Fruit fly (Drosophila melanogaster) ovary, adult (tissue): ENCODE results near the gene Snx6.
A peak's percentile ranks its signal among the peaks of the same experiment; 100 is the strongest.

Source experiments
- CG17801 ChIP-seq: fragments of 200-800 bp; optimal IDR thresholded peaks from 2 replicates; lab custom pipeline; 2019; ENCODE audit warnings: missing biosample characterization, mild to moderate bottlenecking, missing genetic modification characterization, moderate library complexity; ENCODE audit not compliant: partially characterized antibody

Snx6 gene

DNA sequence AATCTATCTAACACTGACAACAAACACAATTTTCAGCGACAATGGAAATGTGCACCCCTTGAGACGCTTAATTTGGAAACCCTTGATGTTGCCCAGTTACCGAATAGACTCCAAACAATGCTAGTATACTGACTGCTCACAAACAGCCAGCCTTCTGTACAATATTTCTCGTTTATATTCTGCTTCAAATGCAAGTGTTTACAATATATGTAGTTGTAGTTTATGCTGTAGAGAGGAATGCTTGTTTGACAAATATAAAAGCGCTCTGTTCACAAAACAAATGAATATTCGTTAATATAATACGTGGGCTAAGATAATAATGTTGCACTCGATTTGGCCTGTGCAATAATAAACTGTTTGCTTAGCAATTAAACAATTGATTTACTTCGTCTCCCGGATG, 2.6 kb downstream of the Snx6 start, which contains the start of gene CG8292:
TSS of gene CG8292 (minus strand) at position 101 of the 400 bp plus-strand sequence.
- no peak for TF ChIP-seq CG17801

DNA sequence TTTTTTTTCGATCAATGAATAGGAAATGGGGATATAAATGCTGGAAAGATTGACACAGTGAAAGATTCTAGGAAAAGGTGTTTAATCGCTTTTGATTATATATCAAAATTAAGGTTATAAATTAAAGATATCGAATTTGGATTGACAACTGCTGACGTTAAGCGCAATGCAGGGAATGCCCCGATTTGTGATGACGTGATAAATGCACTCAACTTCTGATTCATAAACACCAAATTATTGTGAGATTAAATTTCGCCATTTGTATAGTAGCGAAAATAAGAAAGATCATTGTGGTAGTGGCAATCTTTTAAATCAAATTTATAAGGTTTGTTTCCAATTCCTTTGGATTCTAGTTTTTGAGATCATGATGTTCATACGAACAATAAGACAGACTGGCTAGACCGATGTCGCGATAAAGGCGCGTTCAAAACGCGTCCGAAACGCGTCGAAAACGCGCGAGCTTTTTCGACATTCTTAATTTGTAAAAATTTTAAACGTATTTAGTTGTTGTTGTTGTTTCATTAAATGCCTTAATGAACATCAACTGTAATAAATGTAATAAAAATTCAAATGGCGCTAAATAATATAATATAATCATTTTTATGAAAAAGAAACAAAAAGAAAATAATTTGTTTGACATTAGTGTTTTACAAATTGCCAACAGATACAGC, 5.1 kb downstream of the Snx6 start, which contains the start of gene CG8349:
TSS of gene CG8349 (plus strand) at position 657 of the 671 bp plus-strand sequence.
- TF ChIP-seq CG17801 = no peak

DNA sequence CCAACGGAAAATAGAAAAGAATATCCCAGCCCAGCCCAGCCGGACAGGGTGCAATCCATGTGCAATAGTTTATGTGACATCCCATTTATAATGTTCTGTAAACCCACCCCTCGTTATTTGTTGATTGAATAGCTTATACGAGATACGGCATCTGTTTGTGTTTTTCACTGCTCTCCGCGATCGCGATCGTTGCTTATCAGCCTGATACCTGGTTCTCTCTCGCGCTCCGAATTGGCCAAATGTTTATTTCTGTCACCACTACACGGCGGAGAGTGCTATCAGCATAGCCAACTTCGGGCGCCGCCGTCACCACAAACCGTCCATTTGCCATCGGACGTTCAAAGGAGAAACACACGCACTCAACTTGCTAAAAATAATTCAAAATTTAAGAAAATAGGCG, 6.6 kb downstream of the Snx6 start, which contains the start of gene CG8353:
TSS of gene CG8353 (plus strand) at position 59 of the 400 bp plus-strand sequence.
- no peak for TF ChIP-seq CG17801

DNA sequence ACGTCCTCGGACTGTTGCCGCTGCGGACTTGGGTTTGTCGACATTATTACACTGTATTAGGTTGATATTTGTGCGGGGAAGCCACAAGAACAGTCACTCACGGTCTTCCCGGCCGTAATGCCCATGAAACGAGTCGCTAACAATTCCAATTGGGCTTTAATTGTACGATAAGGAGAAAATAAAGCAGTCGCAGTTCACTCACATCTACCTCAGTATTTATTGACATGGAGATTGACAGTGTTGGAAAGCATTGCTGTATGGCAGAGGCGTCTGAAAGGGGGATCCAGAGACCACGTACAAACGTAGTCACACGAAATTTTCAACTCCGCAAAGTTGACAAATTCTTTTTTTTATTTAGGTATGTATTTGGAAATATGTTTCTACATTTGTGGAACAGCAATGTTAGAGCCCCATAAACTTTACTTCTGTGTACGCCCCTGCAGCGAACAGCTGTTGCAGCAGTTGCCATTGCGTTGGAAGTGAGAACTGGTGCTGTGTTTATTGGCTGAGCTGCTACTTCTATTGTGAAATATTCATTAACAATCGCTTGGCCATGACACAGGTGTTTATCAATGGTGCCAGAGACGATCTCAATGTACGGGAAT, 7.8 kb downstream of the Snx6 start, which contains the start of the genes CG8372 and CG8360:
TSS of gene CG8372 (minus strand) at position 237 of the 605 bp plus-strand sequence.
TSS of gene CG8360 (plus strand) at position 294 of the 605 bp plus-strand sequence.
- peak; percentile 98 for TF ChIP-seq CG17801

DNA sequence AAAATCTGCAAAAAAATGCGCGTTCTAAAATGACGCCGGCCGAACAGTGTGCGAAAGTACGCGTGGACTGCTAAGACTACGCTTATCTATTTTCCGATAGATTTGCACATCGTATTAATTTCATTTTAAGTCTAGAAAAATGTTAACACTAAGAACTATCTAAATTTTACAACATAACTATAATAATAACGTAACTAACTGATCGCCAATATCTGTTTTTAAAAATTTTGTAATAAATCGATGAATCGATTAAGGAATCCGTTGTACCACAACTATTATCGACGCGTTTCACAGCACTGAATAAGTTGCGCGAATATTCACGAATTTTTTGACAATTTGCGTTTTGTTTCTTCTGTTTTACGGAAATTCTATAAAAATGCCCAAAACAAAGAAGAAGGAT, 9.5 kb downstream of the Snx6 start, which contains the start of gene Ssb-c31a:
TSS of gene Ssb-c31a (plus strand) at position 278 of the 400 bp plus-strand sequence.
- TF ChIP-seq CG17801 = peak; percentile 78

DNA sequence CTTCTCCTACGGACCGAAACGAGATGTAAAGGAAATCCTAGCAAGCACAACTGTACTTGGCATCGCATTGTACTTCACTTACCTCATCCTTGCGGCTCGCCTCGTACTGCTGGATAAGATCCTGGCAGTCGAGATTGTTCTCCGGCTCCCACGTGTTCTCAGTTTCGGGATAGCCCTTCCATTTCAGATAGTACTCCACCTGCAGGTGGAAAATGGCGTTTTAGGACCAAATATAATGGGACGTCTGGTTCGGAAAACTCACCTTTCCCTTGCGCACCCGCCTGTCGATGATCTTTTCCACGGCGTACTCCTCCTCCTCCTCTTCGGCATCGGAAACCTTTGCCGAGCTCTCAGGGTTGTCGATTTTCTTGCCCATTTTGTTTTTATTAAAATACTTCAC, 10.1 kb downstream of the Snx6 start:
- TF ChIP-seq CG17801 = no peak

DNA sequence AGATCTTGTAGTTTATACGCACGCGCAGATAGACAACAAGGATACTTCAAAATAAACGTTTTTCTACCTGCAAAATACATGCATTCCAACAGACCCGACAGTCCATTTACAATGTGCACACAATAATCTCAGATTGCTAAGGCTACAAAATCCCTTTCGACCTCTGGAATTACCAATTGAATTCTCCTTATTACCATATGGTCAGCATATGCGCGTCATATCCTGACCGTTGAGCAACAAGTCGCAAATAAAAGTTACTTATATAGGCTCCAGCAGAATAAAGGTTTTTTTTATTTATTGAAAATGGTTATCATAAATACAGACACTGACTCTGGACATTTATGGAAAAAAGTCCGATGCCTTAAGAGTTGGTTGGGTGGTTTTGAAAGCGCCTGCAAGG, 11.2 kb downstream of the Snx6 start:
- TF ChIP-seq CG17801 = no peak

DNA sequence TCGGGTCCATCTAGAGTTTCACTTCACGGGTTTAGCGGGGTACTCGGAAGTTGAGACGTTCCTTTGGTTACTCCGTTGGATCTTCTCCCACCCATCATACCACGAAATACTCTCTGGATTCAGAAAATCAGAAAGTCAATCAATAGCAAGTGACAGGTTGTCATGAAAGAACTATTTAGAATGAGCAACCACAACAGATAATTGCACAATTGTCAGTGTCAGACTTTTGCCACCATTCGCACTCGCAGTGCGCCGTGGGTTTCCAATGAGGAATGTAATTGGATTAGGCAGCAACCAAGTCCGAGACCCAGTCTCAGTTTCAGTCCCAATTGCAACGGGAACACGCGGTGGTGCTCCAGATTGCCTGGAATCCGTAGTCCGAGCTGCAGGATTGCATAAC, 14.7 kb downstream of the Snx6 start, which contains the start of gene CG8419:
TSS of gene CG8419 (plus strand) at position 301 of the 400 bp plus-strand sequence.
- no peak for TF ChIP-seq CG17801

DNA sequence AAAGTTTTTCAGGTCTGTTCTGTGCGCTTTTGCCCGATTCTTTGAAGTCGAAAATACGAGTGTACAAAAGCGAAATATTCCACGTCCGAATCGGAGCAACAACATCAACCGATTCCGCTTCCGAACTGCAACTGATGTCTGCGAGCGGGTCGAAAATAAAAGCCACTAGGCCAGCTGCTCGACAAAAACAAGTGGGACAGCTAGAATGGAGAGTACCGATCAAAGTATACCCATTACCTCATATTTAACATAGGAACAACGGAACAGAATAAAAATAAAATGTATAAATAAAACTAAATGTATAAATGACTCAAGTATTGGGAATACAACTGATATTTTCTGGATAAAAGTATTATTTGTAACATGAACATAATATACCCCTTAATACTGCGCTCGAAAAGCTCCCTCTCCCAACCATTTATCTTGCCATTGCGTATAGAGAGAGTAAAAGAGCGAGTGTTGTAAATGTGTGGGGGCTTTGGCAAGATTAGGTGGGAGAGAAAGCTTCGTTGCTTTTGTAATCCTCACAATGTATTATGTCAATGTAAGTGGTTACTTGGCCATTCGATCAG, 15.5 kb downstream of the Snx6 start, which contains the start of gene SLC5A11:
TSS of gene SLC5A11 (minus strand) at position 137 of the 572 bp plus-strand sequence.
- peak; percentile 100 for TF ChIP-seq CG17801

DNA sequence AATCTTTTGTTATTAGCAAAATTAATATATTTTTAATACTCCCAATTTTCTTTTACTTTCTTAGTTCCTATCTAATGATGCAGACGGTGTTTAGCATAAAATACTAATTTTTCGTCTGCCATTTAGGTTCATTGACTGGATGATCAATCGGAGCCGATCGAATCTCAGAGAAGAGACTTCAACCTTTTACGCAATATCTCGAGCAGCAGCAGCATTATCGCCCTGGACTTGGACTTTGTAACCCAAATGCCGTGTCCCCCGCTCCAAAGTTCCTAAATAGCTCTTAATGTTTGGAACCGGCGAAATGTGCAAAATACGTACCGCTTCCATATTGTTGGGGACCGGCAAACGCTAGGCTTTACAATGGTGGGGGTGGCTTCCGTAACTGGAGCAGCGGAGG, 16.2 kb downstream of the Snx6 start:
- no peak for TF ChIP-seq CG17801

DNA sequence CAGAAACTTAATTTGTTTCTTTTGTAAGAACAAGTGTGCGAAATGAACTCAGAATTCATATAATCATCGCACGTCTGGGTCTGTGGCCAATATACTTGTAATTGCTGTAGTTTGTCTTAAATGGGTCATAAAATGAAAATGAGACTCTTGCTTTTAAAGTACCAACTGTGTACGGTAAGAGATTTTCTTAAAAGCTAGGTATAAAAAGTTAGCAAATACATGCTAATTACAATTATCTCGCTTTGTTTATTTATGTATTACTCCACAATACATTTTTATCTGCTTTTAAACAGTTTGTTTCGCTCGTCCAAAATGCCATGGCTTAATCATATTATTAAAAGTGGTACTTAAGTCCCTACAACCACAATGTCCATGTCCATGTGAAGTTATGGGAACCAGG, 16.8 kb downstream of the Snx6 start:
- peak; percentile 61 for TF ChIP-seq CG17801

DNA sequence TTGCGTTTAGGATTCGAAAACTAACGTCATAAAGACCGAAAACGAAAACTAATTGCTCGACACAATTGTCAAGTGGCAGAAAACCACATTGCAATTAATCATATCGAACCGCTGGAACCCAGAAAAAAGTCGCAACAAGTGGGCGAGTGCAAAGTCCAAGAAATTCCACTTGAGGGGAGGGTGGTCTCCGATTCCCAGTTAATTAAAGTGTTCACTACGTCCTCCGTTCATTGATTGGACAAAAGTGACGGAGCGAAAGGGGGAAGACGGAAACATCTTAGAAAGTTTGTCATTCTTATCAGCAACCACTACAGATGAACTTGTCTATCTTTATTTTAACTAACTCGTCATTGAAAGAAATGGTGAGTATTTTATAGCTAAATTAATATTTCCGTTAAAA, 18.0 kb downstream of the Snx6 start:
- TF ChIP-seq CG17801 = no peak

DNA sequence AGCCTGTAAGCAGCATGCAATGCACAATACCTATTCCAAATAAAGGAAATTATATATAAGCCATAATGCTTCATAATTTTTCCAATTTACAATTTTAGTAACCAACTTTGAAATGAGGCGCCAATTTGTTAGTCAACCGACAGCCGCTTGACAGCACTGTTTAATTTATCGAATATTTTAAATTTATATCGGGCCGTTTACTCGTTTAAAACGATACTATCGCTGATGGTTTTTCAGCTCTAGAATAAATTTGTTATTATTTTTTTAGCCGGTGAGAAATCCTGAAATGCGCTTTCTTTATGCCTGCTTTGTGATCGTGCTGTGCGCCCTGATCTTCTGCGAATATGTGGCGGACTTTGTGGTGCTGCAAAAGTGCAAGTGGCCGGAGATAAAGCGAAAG, 21.8 kb downstream of the Snx6 start, which contains the start of gene PGAP5:
TSS of gene PGAP5 (plus strand) at position 126 of the 400 bp plus-strand sequence.
- peak; percentile 45 for TF ChIP-seq CG17801

DNA sequence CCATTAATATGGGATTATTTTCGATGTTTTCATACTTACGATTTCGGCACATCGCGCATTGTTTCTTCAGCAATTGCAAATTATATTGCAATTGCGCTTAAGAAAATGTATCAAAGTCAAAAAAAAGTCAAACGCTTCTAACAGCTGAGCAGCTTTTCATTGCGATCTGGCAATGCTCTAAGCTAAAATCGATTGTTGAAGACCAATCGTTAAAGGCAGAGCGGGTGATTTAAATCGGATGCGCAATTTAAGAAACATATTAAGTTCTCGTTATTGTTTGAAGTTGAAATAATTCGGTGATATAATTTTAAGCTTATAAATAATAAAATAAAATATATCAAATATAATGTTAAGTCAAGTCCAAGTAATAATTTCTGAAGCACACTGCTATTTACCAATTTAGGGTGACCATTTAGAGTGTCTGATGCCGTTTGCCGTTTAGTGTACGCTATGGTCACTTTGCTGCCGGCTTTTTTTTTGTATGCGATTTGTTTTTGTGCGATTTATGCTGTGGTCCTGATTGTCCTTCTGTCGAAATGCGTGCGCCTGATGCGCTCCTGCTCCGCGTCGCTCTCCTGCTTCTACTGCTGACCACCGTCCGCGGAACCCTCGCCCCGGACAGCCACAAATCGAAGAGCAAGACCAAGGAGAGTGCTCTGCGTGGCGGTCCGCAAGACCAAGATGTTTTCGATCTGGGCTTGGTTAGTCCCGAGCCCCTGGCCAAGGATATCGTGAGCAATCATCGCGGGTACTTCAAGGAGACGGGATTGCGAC, 23.6 kb downstream of the Snx6 start, which contains the start of the genes CG8475 and CG8460:
TSS of gene CG8475 (minus strand) at position 162 of the 774 bp plus-strand sequence.
TSS of gene CG8460 (plus strand) at position 437 of the 774 bp plus-strand sequence.
- TF ChIP-seq CG17801 = no peak

DNA sequence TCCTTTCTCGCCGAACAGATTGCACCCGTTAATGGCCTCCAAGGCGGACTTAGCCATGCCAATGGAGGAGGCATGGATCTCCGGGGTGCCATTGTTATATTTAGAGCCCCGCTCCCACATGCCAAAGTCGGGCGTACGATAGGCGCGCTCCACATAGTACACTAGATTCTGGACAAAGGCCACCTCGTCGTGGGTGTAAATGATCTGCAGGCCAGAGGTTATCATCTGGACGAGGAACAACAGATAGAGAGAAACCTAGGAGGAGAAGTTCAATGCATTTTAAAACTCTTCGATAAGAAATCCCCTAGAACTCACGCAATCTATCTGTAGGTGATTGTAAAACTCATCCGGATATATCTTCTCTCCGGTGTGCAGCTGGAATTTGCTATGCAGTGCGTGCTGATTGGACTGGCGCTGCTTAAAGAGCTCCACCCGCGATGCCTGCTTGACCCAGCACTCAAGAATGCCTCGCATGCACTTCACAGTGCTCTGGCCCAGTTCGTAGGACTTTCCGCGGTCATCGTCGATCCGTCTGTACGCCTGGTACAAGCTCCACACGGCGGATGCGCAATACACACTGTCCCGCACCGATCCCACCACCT, 24.7 kb downstream of the Snx6 start:
- TF ChIP-seq CG17801 = no peak

DNA sequence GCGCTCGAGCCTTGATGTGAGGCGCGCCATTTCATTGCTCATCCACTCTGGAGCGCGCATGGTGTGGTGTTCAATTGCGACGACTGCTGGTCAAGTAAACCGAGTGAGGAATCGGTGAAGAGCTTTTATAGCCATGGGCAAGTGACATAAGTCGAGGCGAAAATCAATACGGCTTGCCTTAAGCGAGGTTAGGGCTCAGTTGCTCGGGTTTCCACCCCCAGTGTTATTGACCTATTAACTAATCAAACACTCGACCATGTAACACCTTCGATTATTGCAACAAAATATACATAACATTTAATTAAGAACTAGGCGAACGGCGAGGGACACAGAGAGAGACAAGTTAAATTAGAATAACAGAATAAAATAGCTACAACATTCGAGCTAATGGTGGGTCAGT, 29.9 kb downstream of the Snx6 start, which contains the start of gene CG34134:
TSS of gene CG34134 (minus strand) at position 101 of the 400 bp plus-strand sequence.
- no peak for TF ChIP-seq CG17801
